Worm (Caenorhabditis elegans) whole organism, mixed stage, embryonic: ENCODE measurements around the gene F26D2.14.

ENCODE experiments used
- M03D4.4 ChIP-seq: sonication (generic microtip); optimal IDR thresholded peaks from 2 replicates; lab custom pipeline; 2017; ENCODE audit warnings: mild to moderate bottlenecking, missing genetic modification characterization, missing compliant biosample characterization
- ces-1 ChIP-seq: fragments of 150-350 bp; optimal IDR thresholded peaks from 2 replicates; lab custom pipeline; 2014; ENCODE audit warnings: missing biosample characterization, missing genetic modification reagents, missing genetic modification characterization
- elt-3 ChIP-seq: fragments of 150-350 bp; optimal IDR thresholded peaks from 2 replicates; lab custom pipeline; 2014; ENCODE audit warnings: missing biosample characterization, missing genetic modification characterization
- lin-13 ChIP-seq: fragments of 150-350 bp; optimal IDR thresholded peaks from 2 replicates; lab custom pipeline; 2014; ENCODE audit warnings: missing biosample characterization, missing genetic modification characterization
- lsy-2 ChIP-seq: fragments of 150-350 bp; optimal IDR thresholded peaks from 2 replicates; lab custom pipeline; 2014; ENCODE audit warnings: missing biosample characterization, missing genetic modification characterization
- nhr-12 ChIP-seq: fragments of 150-350 bp; optimal IDR thresholded peaks from 2 replicates; lab custom pipeline; 2014; ENCODE audit warnings: missing biosample characterization, missing genetic modification characterization
- nhr-28 ChIP-seq: fragments of 150-350 bp; optimal IDR thresholded peaks from 2 replicates; lab custom pipeline; 2014; ENCODE audit warnings: missing biosample characterization, missing genetic modification characterization
- unc-120 ChIP-seq: sonication (generic microtip); optimal IDR thresholded peaks from 2 replicates; lab custom pipeline; 2017; ENCODE audit warnings: missing genetic modification characterization, missing compliant biosample characterization; ENCODE audit not compliant: poor library complexity, severe bottlenecking

DNA sequence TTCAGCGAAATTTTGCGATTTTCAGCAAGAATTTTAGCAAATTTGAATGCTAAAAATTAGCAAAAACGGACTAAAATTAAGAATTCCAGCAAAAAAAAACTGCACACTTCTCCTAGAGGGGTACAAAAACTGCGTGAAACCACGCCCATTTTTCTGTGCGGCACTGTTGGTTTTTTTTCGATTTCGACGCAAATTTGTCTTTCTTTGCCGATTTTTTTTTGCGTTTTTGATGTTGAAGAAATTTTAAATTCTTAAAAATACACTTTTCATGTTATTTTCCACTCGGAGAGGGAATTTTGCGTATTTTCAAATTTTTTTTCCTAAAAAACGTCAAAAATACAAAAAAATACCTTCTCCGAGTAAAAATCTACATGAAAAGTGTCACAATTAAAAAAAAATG is 31.7 kb upstream of the F26D2.14 start, which contains the start of gene syp-1:
- no peak for TF ChIP-seq M03D4.4 (tag; lab: Kevin White, UChicago)
- TF ChIP-seq nhr-28 (tag; lab: Kevin White, UChicago), result no peak
- TF ChIP-seq lsy-2 (tag; lab: Kevin White, UChicago), result no peak
- no peak for TF ChIP-seq nhr-12 (tag; lab: Kevin White, UChicago)
- no peak for TF ChIP-seq elt-3 (tag; lab: Kevin White, UChicago)
- no peak for TF ChIP-seq lin-13 (tag; lab: Kevin White, UChicago)
- no peak for TF ChIP-seq unc-120 (tag; lab: Kevin White, UChicago)
- no peak for TF ChIP-seq ces-1 (GFP tag; lab: Kevin White, UChicago)
